Fruit fly (Drosophila melanogaster) whole organism, embryonic: ENCODE measurements around the gene CG14803.

Experiments used
- Asciz ChIP-seq: fragments of 200-800 bp; sonication (Bioruptor generic); optimal IDR thresholded peaks from 2 replicates; lab custom pipeline; 2017; ENCODE audit warnings: missing biosample characterization, mild to moderate bottlenecking, missing genetic modification characterization, missing genetic modification reagents
- Blimp-1 ChIP-seq: fragments of 200-800 bp; sonication (Bioruptor generic); optimal IDR thresholded peaks from 3 replicates; lab custom pipeline; 2018; ENCODE audit warnings: missing biosample characterization, missing genetic modification characterization, mild to moderate bottlenecking, moderate library complexity, missing genetic modification reagents
- CG10274 ChIP-seq: fragments of 200-800 bp; sonication (Bioruptor generic); optimal IDR thresholded peaks from 3 replicates; lab custom pipeline; 2017; ENCODE audit warnings: missing biosample characterization, mild to moderate bottlenecking, missing genetic modification characterization
- CG11085 ChIP-seq: fragments of 200-800 bp; sonication (Bioruptor generic); IDR thresholded peaks from 2 replicates; pipeline ENCODE4 v1.3.6; 2022; ENCODE audit warnings: missing biosample characterization, missing genetic modification characterization
- CG11398 ChIP-seq: fragments of 200-800 bp; sonication (Bioruptor generic); optimal IDR thresholded peaks from 2 replicates; lab custom pipeline; 2016; ENCODE audit warnings: missing biosample characterization, missing genetic modification characterization
- CG11560 ChIP-seq: fragments of 200-800 bp; sonication (Bioruptor generic); IDR thresholded peaks from 3 replicates; pipeline ENCODE4 v1.3.6; 2022; ENCODE audit warnings: missing biosample characterization, missing genetic modification characterization
- CG12391 ChIP-seq: fragments of 200-800 bp; sonication (Bioruptor generic); optimal IDR thresholded peaks from 3 replicates; lab custom pipeline; 2018; ENCODE audit warnings: missing biosample characterization, mild to moderate bottlenecking, missing genetic modification characterization, moderate library complexity
- CG14441 ChIP-seq: fragments of 200-800 bp; sonication (Bioruptor generic); IDR thresholded peaks from 2 replicates; pipeline ENCODE4 v1.3.6; 2022; ENCODE audit warnings: missing biosample characterization, missing genetic modification characterization
- CG2129 ChIP-seq: fragments of 200-800 bp; sonication (Bioruptor generic); IDR thresholded peaks from 2 replicates; pipeline ENCODE4 v1.3.6; 2022; ENCODE audit warnings: missing biosample characterization, missing genetic modification characterization; ENCODE audit not compliant: partially characterized antibody
- CG3838 ChIP-seq: fragments of 200-800 bp; sonication (Bioruptor generic); optimal IDR thresholded peaks from 3 replicates; lab custom pipeline; 2016; ENCODE audit warnings: missing biosample characterization, missing genetic modification characterization
- CG6683 ChIP-seq: fragments of 200-800 bp; sonication (Bioruptor generic); optimal IDR thresholded peaks from 2 replicates; lab custom pipeline; 2017; ENCODE audit warnings: missing biosample characterization, mild to moderate bottlenecking, missing genetic modification characterization, missing genetic modification reagents
- CG6854 ChIP-seq: fragments of 200-800 bp; sonication (Bioruptor generic); optimal IDR thresholded peaks from 3 replicates; lab custom pipeline; 2017; ENCODE audit warnings: missing biosample characterization, mild to moderate bottlenecking, missing genetic modification characterization
- CG7271 ChIP-seq: fragments of 200-800 bp; sonication (Bioruptor generic); optimal IDR thresholded peaks from 2 replicates; lab custom pipeline; 2018; ENCODE audit warnings: missing biosample characterization, mild to moderate bottlenecking, missing genetic modification characterization, moderate library complexity
- CG8281 ChIP-seq: fragments of 200-800 bp; sonication (Bioruptor generic); optimal IDR thresholded peaks from 2 replicates; lab custom pipeline; 2018; ENCODE audit warnings: missing biosample characterization, mild to moderate bottlenecking, missing genetic modification characterization, moderate library complexity
- CG8388 ChIP-seq: fragments of 200-800 bp; sonication (Bioruptor generic); optimal IDR thresholded peaks from 2 replicates; lab custom pipeline; 2019; ENCODE audit warnings: missing biosample characterization, mild to moderate bottlenecking, missing genetic modification characterization, moderate library complexity
- Dp ChIP-seq: fragments of 200-800 bp; sonication (Bioruptor generic); optimal IDR thresholded peaks from 2 replicates; lab custom pipeline; 2018; ENCODE audit warnings: missing biosample characterization, mild to moderate bottlenecking, missing genetic modification characterization, moderate library complexity
- E2f2 ChIP-seq: fragments of 200-800 bp; sonication (Bioruptor generic); IDR thresholded peaks from 2 replicates; pipeline ENCODE4 v1.3.6; 2022; ENCODE audit warnings: missing biosample characterization, missing genetic modification characterization
- ERR ChIP-seq: fragments of 200-800 bp; sonication (Bioruptor generic); optimal IDR thresholded peaks from 2 replicates; lab custom pipeline; 2016; ENCODE audit warnings: missing biosample characterization, missing genetic modification characterization
- Fer1 ChIP-seq: fragments of 200-800 bp; sonication (Bioruptor generic); optimal IDR thresholded peaks from 2 replicates; lab custom pipeline; 2017; ENCODE audit warnings: missing biosample characterization, mild to moderate bottlenecking, missing genetic modification characterization
- Hsf ChIP-seq: fragments of 200-800 bp; sonication (Bioruptor generic); optimal IDR thresholded peaks from 3 replicates; lab custom pipeline; 2016; ENCODE audit warnings: missing biosample characterization, missing genetic modification characterization
- MBD-R2 ChIP-seq: fragments of 200-800 bp; sonication (Bioruptor generic); IDR thresholded peaks from 2 replicates; pipeline ENCODE4 v1.3.6; 2022; ENCODE audit warnings: missing biosample characterization, missing genetic modification characterization
- Max ChIP-seq: fragments of 200-800 bp; sonication (Bioruptor generic); optimal IDR thresholded peaks from 2 replicates; lab custom pipeline; 2016; ENCODE audit warnings: missing biosample characterization, mild to moderate bottlenecking, missing genetic modification characterization
- NC2β ChIP-seq: fragments of 200-800 bp; sonication (Bioruptor generic); optimal IDR thresholded peaks from 2 replicates; lab custom pipeline; 2016; ENCODE audit warnings: missing biosample characterization, missing genetic modification characterization
- Nf-YC ChIP-seq: fragments of 200-800 bp; optimal IDR thresholded peaks from 3 replicates; lab custom pipeline; 2019; ENCODE audit warnings: missing biosample characterization, mild to moderate bottlenecking, missing genetic modification characterization, moderate library complexity
- Sin3A ChIP-seq: fragments of >200 bp; optimal IDR thresholded peaks from 2 replicates; lab custom pipeline; 2018
- TFAM ChIP-seq: fragments of 200-800 bp; sonication (Bioruptor generic); optimal IDR thresholded peaks from 2 replicates; lab custom pipeline; 2017; ENCODE audit warnings: missing biosample characterization, missing genetic modification characterization, inconsistent platforms
- Trl ChIP-seq, 3 experiments: fragments of >200 bp in 2 of 3; fragments of 200-800 bp in 1 of 3; sonication (Bioruptor generic) in 1 of 3; optimal IDR thresholded peaks; 2 replicates in 1 of 3; 3 replicates in 2 of 3; lab custom pipeline; 2016 to 2017; ENCODE audit warnings: missing biosample characterization in 1 of 3, missing genetic modification characterization in 1 of 3
- Usf ChIP-seq: fragments of 200-800 bp; sonication (Bioruptor generic); optimal IDR thresholded peaks from 2 replicates; lab custom pipeline; 2017; ENCODE audit warnings: missing genotype, missing biosample characterization, missing genetic modification characterization
- YL-1 ChIP-seq: fragments of 200-800 bp; sonication (Bioruptor generic); optimal IDR thresholded peaks from 3 replicates; lab custom pipeline; 2017; ENCODE audit warnings: missing biosample characterization, mild to moderate bottlenecking, missing genetic modification characterization
- ash1 ChIP-seq: fragments of 200-800 bp; sonication (Bioruptor generic); optimal IDR thresholded peaks from 2 replicates; lab custom pipeline; 2018; ENCODE audit warnings: missing biosample characterization, mild to moderate bottlenecking, missing genetic modification characterization
- bsh ChIP-seq, 2 experiments: fragments of 200-800 bp; sonication (Bioruptor generic); optimal IDR thresholded peaks; 2 replicates each; lab custom pipeline; 2017 to 2018; ENCODE audit warnings: mild to moderate bottlenecking in 2 of 2, missing biosample characterization in 2 of 2, missing genetic modification characterization in 2 of 2, moderate library complexity in 1 of 2
- cato ChIP-seq: fragments of 200-800 bp; sonication (Bioruptor generic); optimal IDR thresholded peaks from 2 replicates; lab custom pipeline; 2016; ENCODE audit warnings: missing biosample characterization, missing genetic modification characterization, borderline replicate concordance
- da ChIP-seq: fragments of 200-800 bp; sonication (Bioruptor generic); optimal IDR thresholded peaks from 2 replicates; lab custom pipeline; 2016; ENCODE audit warnings: missing biosample characterization, missing genetic modification characterization
- dan ChIP-seq: fragments of 200-800 bp; sonication (Bioruptor generic); IDR thresholded peaks from 2 replicates; pipeline ENCODE4 v1.3.6; 2022; ENCODE audit warnings: missing biosample characterization, missing genetic modification characterization
- disco-r ChIP-seq: fragments of 200-800 bp; sonication (Bioruptor generic); optimal IDR thresholded peaks from 2 replicates; lab custom pipeline; 2016; ENCODE audit warnings: missing biosample characterization, missing genetic modification characterization
- eyg ChIP-seq: fragments of 200-800 bp; sonication (Bioruptor generic); optimal IDR thresholded peaks from 3 replicates; lab custom pipeline; 2016; ENCODE audit warnings: missing biosample characterization, missing genetic modification characterization
- gcm ChIP-seq: fragments of 200-800 bp; sonication (Bioruptor generic); optimal IDR thresholded peaks from 2 replicates; lab custom pipeline; 2019; ENCODE audit warnings: missing biosample characterization, mild to moderate bottlenecking, missing genetic modification characterization, moderate library complexity
- gcm2 ChIP-seq: fragments of 200-800 bp; sonication (Bioruptor generic); optimal IDR thresholded peaks from 2 replicates; lab custom pipeline; 2016; ENCODE audit warnings: missing biosample characterization, missing genetic modification characterization
- gt ChIP-seq: fragments of 200-800 bp; sonication (Bioruptor generic); IDR thresholded peaks from 2 replicates; pipeline ENCODE4 v1.3.6; 2022; ENCODE audit warnings: missing biosample characterization, missing genetic modification characterization
- hkb ChIP-seq, 2 experiments: fragments of 200-800 bp in 1 of 2; fragments of >200 bp in 1 of 2; sonication (Bioruptor generic) in 1 of 2; IDR thresholded peaks in 1 of 2; optimal IDR thresholded peaks in 1 of 2; 2 replicates each; pipeline versions ENCODE4 v1.3.6 to Lab custom; 2017 to 2022; ENCODE audit warnings: missing biosample characterization in 1 of 2, missing genetic modification characterization in 1 of 2
- lab ChIP-seq: fragments of 200-800 bp; sonication (Bioruptor generic); optimal IDR thresholded peaks from 3 replicates; lab custom pipeline; 2017; ENCODE audit warnings: missing biosample characterization, missing genetic modification characterization, mild to moderate bottlenecking, moderate library complexity, missing genetic modification reagents
- nau ChIP-seq: fragments of 200-800 bp; sonication (Bioruptor generic); optimal IDR thresholded peaks from 3 replicates; lab custom pipeline; 2017; ENCODE audit warnings: missing biosample characterization, mild to moderate bottlenecking, missing genetic modification characterization, missing genetic modification reagents
- nerfin-1 ChIP-seq: fragments of 200-800 bp; sonication (Bioruptor generic); optimal IDR thresholded peaks from 3 replicates; lab custom pipeline; 2019; ENCODE audit warnings: missing biosample characterization, mild to moderate bottlenecking, missing genetic modification characterization, moderate library complexity
- org-1 ChIP-seq: fragments of 200-800 bp; sonication (Bioruptor generic); optimal IDR thresholded peaks from 2 replicates; lab custom pipeline; 2017; ENCODE audit warnings: missing biosample characterization, missing genetic modification characterization
- pum ChIP-seq: fragments of 200-800 bp; sonication (Bioruptor generic); optimal IDR thresholded peaks from 2 replicates; lab custom pipeline; 2016; ENCODE audit warnings: missing biosample characterization, missing genetic modification characterization
- pzg ChIP-seq: fragments of 200-800 bp; sonication (Bioruptor generic); optimal IDR thresholded peaks from 3 replicates; lab custom pipeline; 2018; ENCODE audit warnings: missing biosample characterization, mild to moderate bottlenecking, missing genetic modification characterization, moderate library complexity
- slbo ChIP-seq: fragments of 200-800 bp; sonication (Bioruptor generic); IDR thresholded peaks from 2 replicates; pipeline ENCODE4 v1.3.6; 2022; ENCODE audit warnings: missing biosample characterization, missing genetic modification characterization
- sqz ChIP-seq: fragments of 200-800 bp; sonication (Bioruptor generic); optimal IDR thresholded peaks from 3 replicates; lab custom pipeline; 2018; ENCODE audit warnings: missing biosample characterization, mild to moderate bottlenecking, missing genetic modification characterization
- vnd ChIP-seq: fragments of 200-800 bp; sonication (Bioruptor generic); IDR thresholded peaks from 3 replicates; pipeline ENCODE4 v1.3.6; 2022; ENCODE audit warnings: missing biosample characterization, missing genetic modification characterization; ENCODE audit not compliant: partially characterized antibody
- vvl ChIP-seq: fragments of 200-800 bp; sonication (Bioruptor generic); IDR thresholded peaks from 2 replicates; pipeline ENCODE4 v1.3.6; 2022; ENCODE audit warnings: missing biosample characterization, missing genetic modification characterization

CG14803 gene

DNA sequence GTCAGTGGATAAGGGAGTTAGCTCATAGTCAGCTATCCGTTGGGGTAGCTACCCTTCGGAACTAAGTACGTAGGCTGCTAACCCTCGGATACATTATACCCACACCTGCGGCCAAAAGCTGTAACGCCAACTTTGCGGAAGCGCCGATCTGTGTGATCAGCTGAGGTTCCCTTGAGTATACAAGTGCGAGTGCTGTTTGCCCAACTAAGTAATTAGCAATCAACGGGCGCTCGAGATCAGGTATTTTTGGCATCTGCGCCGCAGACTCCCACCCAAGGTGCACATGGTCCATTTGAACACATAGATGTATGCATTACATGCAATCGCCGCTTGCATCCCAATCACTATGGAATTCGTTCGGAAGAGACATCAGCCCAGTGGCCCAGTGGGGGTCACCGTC is 14.6 kb upstream of the CG14803 start (continued):
- TF ChIP-seq CG6683 (GFP tag; lab: Kevin White, UChicago): peak; percentile 82
- no peak for TF ChIP-seq bsh (GFP tag; optimal IDR thresholded peaks at IDR 0.05; lab: Kevin White, UChicago)
- TF ChIP-seq CG6854 (GFP tag; lab: Kevin White, UChicago): peak; percentile 89
- TF ChIP-seq MBD-R2 (GFP tag; lab: Robert Waterston, UW): peak; percentile 54; the same call in 1 of the 2 replicates
- peak; percentile 83 for TF ChIP-seq nau
- TF ChIP-seq TFAM (GFP tag; lab: Kevin White, UChicago): no peak
- TF ChIP-seq CG2129 (GFP tag; lab: Robert Waterston, UW): no peak
- TF ChIP-seq dan: no peak
- no peak for TF ChIP-seq nerfin-1 (tag; lab: Kevin White, UChicago)
- no peak for TF ChIP-seq cato (GFP tag; lab: Kevin White, UChicago)
- TF ChIP-seq ERR (GFP tag; lab: Kevin White, UChicago): peak; percentile 69
- TF ChIP-seq Sin3A: no peak
- TF ChIP-seq Blimp-1 (GFP tag; lab: Kevin White, UChicago): no peak
- peak; percentile 46 for TF ChIP-seq da (GFP tag; lab: Kevin White, UChicago)
- peak; percentile 42 for TF ChIP-seq CG3838 (GFP tag; lab: Kevin White, UChicago)
- TF ChIP-seq Trl (optimal IDR thresholded peaks at IDR 0.05; lab: Kevin White, UChicago): no peak
- TF ChIP-seq Trl (GFP tag; optimal IDR thresholded peaks at IDR 0.05; lab: Kevin White, UChicago): peak; percentile 80
- peak; percentile 15 for TF ChIP-seq pzg
- no peak for TF ChIP-seq NC2β (GFP tag; lab: Kevin White, UChicago)
- no peak for TF ChIP-seq Dp (GFP tag; lab: Kevin White, UChicago)
- TF ChIP-seq gcm2 (GFP tag; lab: Kevin White, UChicago): peak; percentile 48
- peak; percentile 55; the same call in 1 of the 2 replicates for TF ChIP-seq CG14441 (GFP tag; lab: Robert Waterston, UW)
- no peak for TF ChIP-seq gcm (GFP tag; lab: Kevin White, UChicago)
- peak; percentile 50; the same call in 1 of the 2 replicates for TF ChIP-seq vvl (GFP tag; lab: Robert Waterston, UW)
- no peak for TF ChIP-seq CG12391 (tag; lab: Kevin White, UChicago)
- TF ChIP-seq slbo (GFP tag; lab: Robert Waterston, UW): peak; percentile 40
- peak; percentile 36 for TF ChIP-seq YL-1 (GFP tag; lab: Kevin White, UChicago)
- TF ChIP-seq lab (GFP tag; lab: Kevin White, UChicago): peak; percentile 97
- no peak for TF ChIP-seq pum (GFP tag; lab: Kevin White, UChicago)
- peak; percentile 67 for TF ChIP-seq CG11398 (GFP tag; lab: Kevin White, UChicago)
- TF ChIP-seq disco-r: peak; percentile 59
- no peak for TF ChIP-seq hkb (optimal IDR thresholded peaks at IDR 0.05; lab: Kevin White, UChicago)
- peak; percentile 89 for TF ChIP-seq hkb (GFP tag; IDR thresholded peaks at IDR 0.05; lab: Robert Waterston, UW)
- TF ChIP-seq Max (GFP tag; lab: Kevin White, UChicago): peak; percentile 40
- TF ChIP-seq org-1 (GFP tag; lab: Kevin White, UChicago): peak; percentile 76
- peak; percentile 15 for TF ChIP-seq CG10274 (GFP tag; lab: Kevin White, UChicago)
- TF ChIP-seq Fer1 (GFP tag; lab: Kevin White, UChicago): peak; percentile 95
- TF ChIP-seq CG8281 (tag; lab: Kevin White, UChicago): no peak
- TF ChIP-seq Usf (GFP tag; lab: Kevin White, UChicago): no peak
- no peak for TF ChIP-seq sqz (GFP tag; lab: Kevin White, UChicago)
- TF ChIP-seq ash1: peak; percentile 87
- TF ChIP-seq Nf-YC (tag; lab: Kevin White, UChicago): peak; percentile 35
- TF ChIP-seq E2f2: peak; percentile 51
- TF ChIP-seq CG7271 (tag; lab: Kevin White, UChicago): no peak
- no peak for TF ChIP-seq CG11560 (tag; lab: Robert Waterston, UW)
- TF ChIP-seq gt (GFP tag; lab: Robert Waterston, UW): no peak
- no peak for TF ChIP-seq Hsf (GFP tag; lab: Kevin White, UChicago)
- peak; percentile 84 for TF ChIP-seq eyg
- TF ChIP-seq Asciz (GFP tag; lab: Kevin White, UChicago): peak; percentile 54
- TF ChIP-seq CG11085 (GFP tag; lab: Robert Waterston, UW): no peak
- no peak for TF ChIP-seq vnd (GFP tag; lab: Robert Waterston, UW)
- TF ChIP-seq CG8388 (GFP tag; lab: Kevin White, UChicago): no peak
